Worm (Caenorhabditis elegans) whole organism, L4 larva: ENCODE results near the gene dmsr-4.

ENCODE experiments used
- F10B5.3 ChIP-seq: sonication (generic microtip); optimal IDR thresholded peaks from 2 replicates; lab custom pipeline; 2016; ENCODE audit warnings: mild to moderate bottlenecking, missing genetic modification characterization, missing compliant biosample characterization
- F49E8.2 ChIP-seq: sonication (generic microtip); optimal IDR thresholded peaks from 2 replicates; lab custom pipeline; 2016; ENCODE audit warnings: missing compliant biosample characterization, mild to moderate bottlenecking, missing genetic modification characterization, borderline replicate concordance
- Y75B8A.6 ChIP-seq: fragments of 200-800 bp; sonication (Bioruptor generic); IDR thresholded peaks from 2 replicates; pipeline ENCODE4 v1.3.6; 2022; ENCODE audit warnings: missing genetic modification reagents, missing genetic modification characterization, missing compliant biosample characterization
- ZK337.2 ChIP-seq: fragments of 200-800 bp; sonication (Bioruptor generic); IDR thresholded peaks from 2 replicates; pipeline ENCODE4 v1.3.6; 2022; ENCODE audit warnings: missing genetic modification reagents, missing genetic modification characterization, missing compliant biosample characterization
- ZK546.5 ChIP-seq, 2 experiments: sonication (generic microtip); optimal IDR thresholded peaks; 2 replicates each; lab custom pipeline; 2017; ENCODE audit warnings: missing biosample characterization in 2 of 2, missing genetic modification characterization in 2 of 2
- aha-1 ChIP-seq: fragments of 150-350 bp; peaks from one replicate; lab custom pipeline; 2014; ENCODE audit warnings: missing biosample characterization, missing genetic modification characterization
- ceh-32 ChIP-seq: sonication (generic microtip); optimal IDR thresholded peaks from 2 replicates; lab custom pipeline; 2016; ENCODE audit warnings: mild to moderate bottlenecking, missing genetic modification characterization, missing compliant biosample characterization; ENCODE audit not compliant: poor library complexity
- ces-1 ChIP-seq: fragments of 150-350 bp; sonication (generic microtip); optimal IDR thresholded peaks from 4 replicates; lab custom pipeline; 2014; ENCODE audit warnings: missing biosample characterization, missing genetic modification reagents, missing genetic modification characterization
- dve-1 ChIP-seq: sonication (generic microtip); optimal IDR thresholded peaks from 2 replicates; lab custom pipeline; 2017; ENCODE audit warnings: antibody characterized with exemption, mild to moderate bottlenecking, missing genetic modification characterization, missing compliant biosample characterization; ENCODE audit not compliant: insufficient read depth
- egl-43 ChIP-seq: fragments of 200-800 bp; sonication (Bioruptor generic); IDR thresholded peaks from 2 replicates; pipeline ENCODE4 v1.3.6; 2022; ENCODE audit warnings: missing genetic modification reagents, missing genetic modification characterization, missing compliant biosample characterization
- gei-8 ChIP-seq: fragments of 200-800 bp; sonication (Bioruptor generic); optimal IDR thresholded peaks from 2 replicates; lab custom pipeline; 2018; ENCODE audit warnings: mild to moderate bottlenecking, missing genetic modification characterization, missing compliant biosample characterization
- hif-1 ChIP-seq, 2 experiments: sonication (generic microtip); optimal IDR thresholded peaks; 2 replicates each; lab custom pipeline; 2016 to 2017; ENCODE audit warnings: missing compliant biosample characterization in 2 of 2, missing genetic modification characterization in 2 of 2, missing genetic modification reagents in 2 of 2, missing genotype in 2 of 2, mild to moderate bottlenecking in 1 of 2
- hlh-11 ChIP-seq: fragments of 200-800 bp; sonication (Bioruptor generic); optimal IDR thresholded peaks from 2 replicates; lab custom pipeline; 2018; ENCODE audit warnings: mild to moderate bottlenecking, missing genetic modification characterization, missing compliant biosample characterization
- hlh-30 ChIP-seq: sonication (generic microtip); optimal IDR thresholded peaks from 2 replicates; lab custom pipeline; 2017; ENCODE audit warnings: antibody characterized with exemption, mild to moderate bottlenecking, missing genetic modification characterization, missing compliant biosample characterization; ENCODE audit not compliant: insufficient read depth
- jun-1 ChIP-seq: fragments of 150-350 bp; optimal IDR thresholded peaks from 2 replicates; lab custom pipeline; 2014; ENCODE audit warnings: missing biosample characterization, missing genetic modification reagents, missing genetic modification characterization
- lin-29 ChIP-seq: fragments of 200-800 bp; sonication (Bioruptor generic); IDR thresholded peaks from 2 replicates; pipeline ENCODE4 v1.3.6; 2022; ENCODE audit warnings: missing genetic modification reagents, missing genetic modification characterization, missing compliant biosample characterization
- lir-3 ChIP-seq: sonication (generic microtip); optimal IDR thresholded peaks from 2 replicates; lab custom pipeline; 2016; ENCODE audit warnings: mild to moderate bottlenecking, missing genetic modification characterization, missing compliant biosample characterization
- mdl-1 ChIP-seq, 2 experiments: fragments of 150-350 bp in 1 of 2; sonication (generic microtip) in 1 of 2; optimal IDR thresholded peaks; 2 replicates each; lab custom pipeline; 2014 to 2017; ENCODE audit warnings: missing biosample characterization in 2 of 2, missing genetic modification characterization in 2 of 2
- mes-2 ChIP-seq: sonication (generic microtip); optimal IDR thresholded peaks from 2 replicates; lab custom pipeline; 2016; ENCODE audit warnings: missing genotype, mild to moderate bottlenecking, missing genetic modification characterization, missing compliant biosample characterization; ENCODE audit not compliant: poor library complexity, severe bottlenecking
- mxl-2 ChIP-seq: fragments of 200-800 bp; sonication (Bioruptor generic); conservative IDR thresholded peaks from 2 replicates; pipeline ENCODE4 v1.3.6; 2022; ENCODE audit warnings: missing genetic modification reagents, missing genetic modification characterization, missing compliant biosample characterization
- mxl-3 ChIP-seq: fragments of 200-800 bp; sonication (Bioruptor generic); optimal IDR thresholded peaks from 2 replicates; lab custom pipeline; 2018; ENCODE audit warnings: mild to moderate bottlenecking, missing genetic modification characterization, missing compliant biosample characterization
- nhr-10 ChIP-seq: fragments of 150-350 bp; optimal IDR thresholded peaks from 2 replicates; lab custom pipeline; 2014; ENCODE audit warnings: missing biosample characterization, missing genetic modification characterization
- nhr-11 ChIP-seq: fragments of 150-350 bp; optimal IDR thresholded peaks from 2 replicates; lab custom pipeline; 2014; ENCODE audit warnings: missing biosample characterization, missing genetic modification characterization
- nhr-6 ChIP-seq: fragments of 150-350 bp; optimal IDR thresholded peaks from 2 replicates; lab custom pipeline; 2014; ENCODE audit warnings: missing biosample characterization, missing genetic modification characterization
- pqm-1 ChIP-seq: sonication (generic microtip); optimal IDR thresholded peaks from 2 replicates; lab custom pipeline; 2017; ENCODE audit warnings: missing biosample characterization, missing genetic modification characterization
- snpc-1.2 ChIP-seq: fragments of 200-800 bp; sonication (Bioruptor generic); IDR thresholded peaks from 2 replicates; pipeline ENCODE4 v1.3.6; 2022; ENCODE audit warnings: missing genetic modification reagents, missing genetic modification characterization, missing compliant biosample characterization
- unc-62 ChIP-seq, 3 experiments: fragments of 150-350 bp in 1 of 3; sonication (generic microtip); optimal IDR thresholded peaks in 2 of 3; peaks in 1 of 3; 1 replicate in 1 of 3; 2 replicates in 2 of 3; lab custom pipeline; 2014 to 2017; ENCODE audit warnings: missing biosample characterization in 3 of 3, missing genetic modification characterization in 3 of 3, missing genetic modification reagents in 3 of 3, missing genotype in 1 of 3
- vab-7 ChIP-seq: fragments of 200-800 bp; sonication (Bioruptor generic); IDR thresholded peaks from 2 replicates; pipeline ENCODE4 v1.3.6; 2022; ENCODE audit warnings: missing genetic modification reagents, missing genetic modification characterization, missing compliant biosample characterization
- zag-1 ChIP-seq: fragments of 150-350 bp; optimal IDR thresholded peaks from 2 replicates; lab custom pipeline; 2014; ENCODE audit warnings: missing biosample characterization, missing genetic modification characterization
- zfp-3 ChIP-seq: fragments of 200-800 bp; sonication (Bioruptor generic); conservative IDR thresholded peaks from 2 replicates; pipeline ENCODE4 v1.3.6; 2022; ENCODE audit warnings: missing genetic modification reagents, missing genetic modification characterization, missing compliant biosample characterization
- zip-2 ChIP-seq: fragments of 150-350 bp; optimal IDR thresholded peaks from 2 replicates; lab custom pipeline; 2014; ENCODE audit warnings: missing biosample characterization, missing genetic modification characterization
- ztf-7 ChIP-seq: fragments of 150-350 bp; optimal IDR thresholded peaks from 2 replicates; lab custom pipeline; 2014; ENCODE audit warnings: missing biosample characterization, missing genetic modification characterization

Gene dmsr-4

ce11 chrII:334828-335227 is 22.0 kb downstream of the dmsr-4 start:
- TF ChIP-seq mxl-2 (no peak), ztf-7 (tag; lab: Kevin White, UChicago) (no peak), nhr-10 (tag; lab: Kevin White, UChicago) (no peak), ceh-32 (tag; lab: Kevin White, UChicago) (no peak), Y75B8A.6 (GFP tag; lab: Robert Waterston, UW) (no peak), dve-1 (tag; lab: Kevin White, UChicago) (no peak), jun-1 (no peak), zfp-3 (no peak), F10B5.3 (tag; lab: Kevin White, UChicago) (no peak), egl-43 (GFP tag; lab: Robert Waterston, UW) (no peak), zip-2 (tag; lab: Kevin White, UChicago) (no peak), hif-1 (tag; optimal IDR thresholded peaks at IDR 0.05; lab: Kevin White, UChicago) (no peak), lir-3 (tag; lab: Kevin White, UChicago) (no peak)

ce11 chrII:333853-334449 is 22.9 kb downstream of the dmsr-4 start:
- TF ChIP-seq aha-1 (tag; lab: Kevin White, UChicago) = peak; percentile 85
- peak in 1 of 2 experiments; percentile 60 for TF ChIP-seq unc-62 (GFP tag; optimal IDR thresholded peaks at IDR 0.05 in 1 of 2; lab: Kevin White, UChicago)
- no peak for TF ChIP-seq unc-62 (tag; optimal IDR thresholded peaks at IDR 0.05; lab: Kevin White, UChicago)
- no peak for TF ChIP-seq zag-1 (tag; lab: Kevin White, UChicago)
- TF ChIP-seq pqm-1 (tag; lab: Kevin White, UChicago) = peak; percentile 1
- no peak for TF ChIP-seq hlh-11 (tag; lab: Kevin White, UChicago)
- TF ChIP-seq, all 104 proteins: peak for 3

- no peak for TF ChIP-seq ceh-32 (tag; lab: Kevin White, UChicago)
- no peak for TF ChIP-seq nhr-10 (tag; lab: Kevin White, UChicago)
- no peak for TF ChIP-seq snpc-1.2 (GFP tag; lab: Robert Waterston, UW)
- no peak for TF ChIP-seq mxl-3 (GFP tag; lab: Kevin White, UChicago)
- TF ChIP-seq vab-7 (GFP tag; lab: Robert Waterston, UW) = no peak
- no peak for TF ChIP-seq mdl-1 (tag; optimal IDR thresholded peaks at IDR 0.05; lab: Kevin White, UChicago)
- no peak for TF ChIP-seq gei-8
- no peak for TF ChIP-seq ZK546.5 (tag; optimal IDR thresholded peaks at IDR 0.05; lab: Kevin White, UChicago)
- TF ChIP-seq nhr-11 (tag; lab: Kevin White, UChicago) = no peak
- TF ChIP-seq ces-1 = no peak
- TF ChIP-seq F49E8.2 (tag; lab: Kevin White, UChicago) = no peak
- no peak for TF ChIP-seq mes-2
- no peak for TF ChIP-seq nhr-6
- TF ChIP-seq lin-29 (GFP tag; lab: Robert Waterston, UW) = no peak
Observed at ce11 chrII:332419-332818, 24.4 kb downstream of the dmsr-4 start, which contains the start of gene cbn-1. TSS of gene cbn-1 (minus strand) at chrII:332519.

ce11 chrII:325639-326350 is 31.1 kb downstream of the dmsr-4 start, which contains the start of gene sgcb-1:
TSS of gene sgcb-1 (plus strand) at chrII:326300.
- TF ChIP-seq aha-1 (tag; lab: Kevin White, UChicago) (peak; percentile 56), hlh-11 (tag; lab: Kevin White, UChicago) (peak; percentile 6), ZK337.2 (GFP tag; lab: Robert Waterston, UW) (no peak), hlh-30 (tag; lab: Kevin White, UChicago) (peak; percentile 24)
